Fruit fly (Drosophila melanogaster) whole organism, embryonic: ENCODE results near the gene CG33093.

Experiments used
- Ada2b ChIP-seq: fragments of 200-800 bp; sonication (Bioruptor generic); IDR thresholded peaks from 2 replicates; pipeline ENCODE4 v1.3.6; 2022; ENCODE audit warnings: missing biosample characterization, missing genetic modification characterization
- CG10274 ChIP-seq: fragments of 200-800 bp; sonication (Bioruptor generic); optimal IDR thresholded peaks from 3 replicates; lab custom pipeline; 2017; ENCODE audit warnings: missing biosample characterization, mild to moderate bottlenecking, missing genetic modification characterization
- CG10462 ChIP-seq: fragments of 200-800 bp; sonication (Bioruptor generic); optimal IDR thresholded peaks from 2 replicates; lab custom pipeline; 2016; ENCODE audit warnings: missing biosample characterization, missing genetic modification characterization
- CG11085 ChIP-seq: fragments of 200-800 bp; sonication (Bioruptor generic); IDR thresholded peaks from 2 replicates; pipeline ENCODE4 v1.3.6; 2022; ENCODE audit warnings: missing biosample characterization, missing genetic modification characterization
- CG12219 ChIP-seq: fragments of 200-800 bp; sonication (Bioruptor generic); optimal IDR thresholded peaks from 3 replicates; lab custom pipeline; 2018; ENCODE audit warnings: missing biosample characterization, mild to moderate bottlenecking, missing genetic modification characterization
- CG12769 ChIP-seq: fragments of 200-800 bp; sonication (Bioruptor generic); optimal IDR thresholded peaks from 2 replicates; lab custom pipeline; 2019; ENCODE audit warnings: missing biosample characterization, mild to moderate bottlenecking, missing genetic modification characterization, moderate library complexity
- CG16815 ChIP-seq: fragments of 200-800 bp; sonication (Bioruptor generic); optimal IDR thresholded peaks from 3 replicates; lab custom pipeline; 2017; ENCODE audit warnings: missing biosample characterization, mild to moderate bottlenecking, missing genetic modification characterization
- CG17186 ChIP-seq: fragments of 200-800 bp; sonication (Bioruptor generic); optimal IDR thresholded peaks from 3 replicates; lab custom pipeline; 2017; ENCODE audit warnings: missing biosample characterization, missing genetic modification reagents, missing genetic modification characterization
- CG17829 ChIP-seq: fragments of 200-800 bp; optimal IDR thresholded peaks from 2 replicates; lab custom pipeline; 2019; ENCODE audit warnings: missing biosample characterization, mild to moderate bottlenecking, missing genetic modification characterization, moderate library complexity
- CG18599 ChIP-seq: fragments of 200-800 bp; sonication (Bioruptor generic); optimal IDR thresholded peaks from 3 replicates; lab custom pipeline; 2017; ENCODE audit warnings: missing biosample characterization, missing genetic modification characterization, mild to moderate bottlenecking, moderate library complexity, missing genetic modification reagents
- CG2678 ChIP-seq: fragments of 200-800 bp; sonication (Bioruptor generic); optimal IDR thresholded peaks from 3 replicates; lab custom pipeline; 2019; ENCODE audit warnings: missing biosample characterization, mild to moderate bottlenecking, missing genetic modification characterization, moderate library complexity
- CG31224 ChIP-seq: fragments of 200-800 bp; sonication (Bioruptor generic); IDR thresholded peaks from 2 replicates; pipeline ENCODE4 v1.3.6; 2022; ENCODE audit warnings: missing biosample characterization, missing genetic modification characterization
- CG32532 ChIP-seq: fragments of 200-800 bp; sonication (Bioruptor generic); IDR thresholded peaks from 2 replicates; pipeline ENCODE4 v1.3.6; 2022; ENCODE audit warnings: missing biosample characterization, missing genetic modification characterization
- CG3726 ChIP-seq: fragments of 200-800 bp; sonication (Bioruptor generic); IDR thresholded peaks from 3 replicates; pipeline ENCODE4, ENCODE4 v1.3.6; 2022; ENCODE audit warnings: missing biosample characterization, missing genetic modification characterization
- CG6683 ChIP-seq: fragments of 200-800 bp; sonication (Bioruptor generic); optimal IDR thresholded peaks from 2 replicates; lab custom pipeline; 2017; ENCODE audit warnings: missing biosample characterization, mild to moderate bottlenecking, missing genetic modification characterization, missing genetic modification reagents
- Dad ChIP-seq: fragments of 200-800 bp; sonication (Bioruptor generic); optimal IDR thresholded peaks from 3 replicates; lab custom pipeline; 2016; ENCODE audit warnings: missing biosample characterization, missing genetic modification characterization
- E2f1 ChIP-seq: fragments of 200-800 bp; sonication (Bioruptor generic); IDR thresholded peaks from 2 replicates; pipeline ENCODE4 v1.3.6; 2022; ENCODE audit warnings: missing biosample characterization, missing genetic modification characterization
- Fer2 ChIP-seq: fragments of 200-800 bp; sonication (Bioruptor generic); optimal IDR thresholded peaks from 2 replicates; lab custom pipeline; 2018; ENCODE audit warnings: missing biosample characterization, mild to moderate bottlenecking, missing genetic modification characterization, moderate library complexity
- HmgZ ChIP-seq: fragments of 200-800 bp; sonication (Bioruptor generic); optimal IDR thresholded peaks from 2 replicates; lab custom pipeline; 2018; ENCODE audit warnings: missing biosample characterization, mild to moderate bottlenecking, missing genetic modification characterization
- Jarid2 ChIP-seq: fragments of 200-800 bp; sonication (Bioruptor generic); optimal IDR thresholded peaks from 3 replicates; lab custom pipeline; 2017; ENCODE audit warnings: mild to moderate bottlenecking, missing biosample characterization, missing genetic modification reagents, missing genetic modification characterization
- MESR4 ChIP-seq: fragments of 200-800 bp; sonication (Bioruptor generic); optimal IDR thresholded peaks from 2 replicates; lab custom pipeline; 2018; ENCODE audit warnings: missing biosample characterization, mild to moderate bottlenecking, missing genetic modification characterization, moderate library complexity
- Myb ChIP-seq: fragments of 200-800 bp; sonication (Bioruptor generic); optimal IDR thresholded peaks from 2 replicates; lab custom pipeline; 2016; ENCODE audit warnings: missing biosample characterization, missing genetic modification characterization
- PHDP ChIP-seq: fragments of 200-800 bp; sonication (Bioruptor generic); optimal IDR thresholded peaks from 3 replicates; lab custom pipeline; 2018; ENCODE audit warnings: missing biosample characterization, mild to moderate bottlenecking, missing genetic modification characterization, moderate library complexity
- Pdp1 ChIP-seq, 2 experiments: fragments of 200-800 bp; sonication (Bioruptor generic); optimal IDR thresholded peaks; 3 replicates each; lab custom pipeline; 2016; ENCODE audit warnings: missing biosample characterization in 2 of 2, missing genetic modification characterization in 2 of 2, mild to moderate bottlenecking in 1 of 2, moderate library complexity in 1 of 2
- Ravus ChIP-seq: fragments of 200-800 bp; sonication (Bioruptor generic); IDR thresholded peaks from 2 replicates; pipeline ENCODE4 v1.3.6; 2022; ENCODE audit warnings: missing biosample characterization, missing genetic modification characterization
- Stat92E ChIP-seq, 3 experiments: fragments of >200 bp in 2 of 3; fragments of 200-800 bp in 1 of 3; sonication (Bioruptor generic) in 1 of 3; optimal IDR thresholded peaks; 2 replicates each; lab custom pipeline; 2017 to 2019; ENCODE audit warnings: missing biosample characterization in 3 of 3, missing genetic modification characterization in 3 of 3, mild to moderate bottlenecking in 1 of 3, moderate library complexity in 1 of 3
- TFAM ChIP-seq: fragments of 200-800 bp; sonication (Bioruptor generic); optimal IDR thresholded peaks from 2 replicates; lab custom pipeline; 2017; ENCODE audit warnings: missing biosample characterization, missing genetic modification characterization, inconsistent platforms
- abd-A ChIP-seq: fragments of 200-800 bp; sonication (Bioruptor generic); optimal IDR thresholded peaks from 3 replicates; lab custom pipeline; 2019; ENCODE audit warnings: missing biosample characterization, mild to moderate bottlenecking, missing genetic modification characterization, moderate library complexity
- ara ChIP-seq: fragments of 200-800 bp; sonication (Bioruptor generic); IDR thresholded peaks from 2 replicates; pipeline ENCODE4 v1.3.6; 2022; ENCODE audit warnings: missing biosample characterization, missing genetic modification characterization
- ase ChIP-seq: fragments of 200-800 bp; sonication (Bioruptor generic); IDR thresholded peaks from 3 replicates; pipeline ENCODE4 v1.3.6; 2022; ENCODE audit warnings: missing biosample characterization, missing genetic modification characterization
- bab2 ChIP-seq: fragments of 200-800 bp; sonication (Bioruptor generic); optimal IDR thresholded peaks from 2 replicates; lab custom pipeline; 2016; ENCODE audit warnings: missing biosample characterization, missing genetic modification characterization
- btn ChIP-seq: fragments of 200-800 bp; sonication (Bioruptor generic); optimal IDR thresholded peaks from 2 replicates; lab custom pipeline; 2016; ENCODE audit warnings: missing biosample characterization, missing genetic modification characterization
- cg ChIP-seq: fragments of 200-800 bp; sonication (Bioruptor generic); optimal IDR thresholded peaks from 3 replicates; lab custom pipeline; 2019; ENCODE audit warnings: missing biosample characterization, mild to moderate bottlenecking, missing genetic modification characterization, moderate library complexity
- dmrt99B ChIP-seq: fragments of 200-800 bp; sonication (Bioruptor generic); optimal IDR thresholded peaks from 2 replicates; lab custom pipeline; 2018; ENCODE audit warnings: missing biosample characterization, mild to moderate bottlenecking, missing genetic modification characterization, moderate library complexity
- gro ChIP-seq: fragments of 200-800 bp; sonication (Bioruptor generic); optimal IDR thresholded peaks from 2 replicates; lab custom pipeline; 2016; ENCODE audit warnings: missing biosample characterization, missing genetic modification characterization
- gsb-n ChIP-seq: fragments of 200-800 bp; sonication (Bioruptor generic); optimal IDR thresholded peaks from 3 replicates; lab custom pipeline; 2018; ENCODE audit warnings: missing biosample characterization, mild to moderate bottlenecking, missing genetic modification characterization
- ham ChIP-seq: fragments of 200-800 bp; sonication (Bioruptor generic); IDR thresholded peaks from 2 replicates; pipeline ENCODE4 v1.3.6; 2022; ENCODE audit warnings: missing biosample characterization, missing genetic modification characterization
- her ChIP-seq: fragments of 200-800 bp; sonication (Bioruptor generic); optimal IDR thresholded peaks from 2 replicates; lab custom pipeline; 2016; ENCODE audit warnings: missing biosample characterization, missing genetic modification characterization
- hkb ChIP-seq, 2 experiments: fragments of 200-800 bp in 1 of 2; fragments of >200 bp in 1 of 2; sonication (Bioruptor generic) in 1 of 2; IDR thresholded peaks in 1 of 2; optimal IDR thresholded peaks in 1 of 2; 2 replicates each; pipeline versions ENCODE4 v1.3.6 to Lab custom; 2017 to 2022; ENCODE audit warnings: missing biosample characterization in 1 of 2, missing genetic modification characterization in 1 of 2
- ind ChIP-seq: fragments of 200-800 bp; sonication (Bioruptor generic); optimal IDR thresholded peaks from 3 replicates; lab custom pipeline; 2016; ENCODE audit warnings: missing biosample characterization, missing genetic modification characterization
- lab ChIP-seq: fragments of 200-800 bp; sonication (Bioruptor generic); optimal IDR thresholded peaks from 3 replicates; lab custom pipeline; 2017; ENCODE audit warnings: missing biosample characterization, missing genetic modification characterization, mild to moderate bottlenecking, moderate library complexity, missing genetic modification reagents
- lilli ChIP-seq: fragments of 200-800 bp; sonication (Bioruptor generic); optimal IDR thresholded peaks from 3 replicates; lab custom pipeline; 2016; ENCODE audit warnings: missing biosample characterization, missing genetic modification characterization
- luna ChIP-seq: fragments of 200-800 bp; sonication (Bioruptor generic); optimal IDR thresholded peaks from 2 replicates; lab custom pipeline; 2016; ENCODE audit warnings: missing biosample characterization, missing genetic modification characterization
- pho ChIP-seq: fragments of 200-800 bp; sonication (Bioruptor generic); optimal IDR thresholded peaks from 2 replicates; lab custom pipeline; 2016; ENCODE audit warnings: missing biosample characterization, missing genetic modification characterization
- run ChIP-seq: fragments of 200-800 bp; sonication (Bioruptor generic); optimal IDR thresholded peaks from 3 replicates; lab custom pipeline; 2018; ENCODE audit warnings: missing biosample characterization, mild to moderate bottlenecking, missing genetic modification characterization
- scrt ChIP-seq: fragments of 200-800 bp; sonication (Bioruptor generic); optimal IDR thresholded peaks from 2 replicates; lab custom pipeline; 2018; ENCODE audit warnings: missing biosample characterization, mild to moderate bottlenecking, missing genetic modification characterization, moderate library complexity
- so ChIP-seq: fragments of 200-800 bp; sonication (Bioruptor generic); IDR thresholded peaks from 3 replicates; pipeline ENCODE4 v1.3.6; 2022; ENCODE audit warnings: missing biosample characterization, missing genetic modification characterization
- tio ChIP-seq: fragments of 200-800 bp; sonication (Bioruptor generic); optimal IDR thresholded peaks from 2 replicates; lab custom pipeline; 2017; ENCODE audit warnings: missing biosample characterization, missing genetic modification characterization, inconsistent platforms
- trh ChIP-seq: fragments of 200-800 bp; sonication (Bioruptor generic); optimal IDR thresholded peaks from 2 replicates; lab custom pipeline; 2016; ENCODE audit warnings: missing biosample characterization, missing genetic modification characterization
- ttk ChIP-seq: fragments of 200-800 bp; sonication (Bioruptor generic); IDR thresholded peaks from 2 replicates; pipeline ENCODE4 v2.1.2; 2022; ENCODE audit warnings: missing biosample characterization, missing genetic modification characterization
- vfl ChIP-seq: fragments of 200-800 bp; sonication (Bioruptor generic); optimal IDR thresholded peaks from 2 replicates; lab custom pipeline; 2016; ENCODE audit warnings: missing biosample characterization, missing genetic modification characterization

Gene CG33093

DNA sequence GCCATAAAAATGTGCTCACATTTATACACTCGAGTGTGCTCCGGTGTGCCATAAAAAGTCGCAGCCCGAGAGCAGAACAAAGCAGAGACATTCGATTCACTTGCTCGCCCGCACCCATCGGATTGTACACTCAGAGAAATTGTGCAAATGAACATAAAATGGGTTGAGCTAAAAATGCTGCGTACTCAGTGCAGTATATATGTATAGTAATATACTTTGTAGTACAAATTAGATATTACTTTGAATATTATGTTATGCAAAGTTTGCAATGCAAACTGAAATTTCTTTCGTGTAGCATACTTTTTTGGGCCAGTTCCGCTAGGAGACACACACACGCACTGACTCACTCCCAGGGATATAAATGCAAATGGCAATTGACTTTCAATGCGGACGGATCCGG lies 28.1 kb downstream of the CG33093 start:
- TF ChIP-seq CG31224 (GFP tag; lab: Robert Waterston, UW), result no peak
- no peak for TF ChIP-seq luna (GFP tag; lab: Kevin White, UChicago)
- TF ChIP-seq ham (GFP tag; lab: Robert Waterston, UW), result no peak
- peak; percentile 76 for TF ChIP-seq CG18599 (GFP tag; lab: Kevin White, UChicago)
- no peak for TF ChIP-seq MESR4 (GFP tag; lab: Kevin White, UChicago)
- TF ChIP-seq CG3726 (GFP tag; lab: Robert Waterston, UW), result no peak
- no peak for TF ChIP-seq ttk
- peak; percentile 16 for TF ChIP-seq scrt (GFP tag; lab: Kevin White, UChicago)
- peak; percentile 14 for TF ChIP-seq pho
- no peak for TF ChIP-seq TFAM (GFP tag; lab: Kevin White, UChicago)
- TF ChIP-seq lilli (GFP tag; lab: Kevin White, UChicago), result peak; percentile 22
- TF ChIP-seq tio, result no peak
- TF ChIP-seq Stat92E (GFP tag; optimal IDR thresholded peaks at IDR 0.05; lab: Kevin White, UChicago), result no peak
- TF ChIP-seq lab (GFP tag; lab: Kevin White, UChicago), result peak; percentile 72
- peak; percentile 19; the same call in 1 of the 2 replicates for TF ChIP-seq Ada2b (GFP tag; lab: Robert Waterston, UW)
- TF ChIP-seq gro (GFP tag; lab: Kevin White, UChicago), result no peak
- TF ChIP-seq Ravus (GFP tag; lab: Robert Waterston, UW), result no peak
- peak; percentile 66 for TF ChIP-seq CG12769 (tag; lab: Kevin White, UChicago)
- TF ChIP-seq abd-A (tag; lab: Kevin White, UChicago), result no peak
- TF ChIP-seq CG17829 (tag; lab: Kevin White, UChicago), result no peak
- TF ChIP-seq so (GFP tag; lab: Robert Waterston, UW), result no peak
- no peak for TF ChIP-seq Pdp1 (GFP tag; optimal IDR thresholded peaks at IDR 0.05; lab: Kevin White, UChicago)
- no peak for TF ChIP-seq run (tag; lab: Kevin White, UChicago)
- no peak for TF ChIP-seq gsb-n (tag; lab: Kevin White, UChicago)
- peak; percentile 15 for TF ChIP-seq ind
- no peak for TF ChIP-seq hkb (optimal IDR thresholded peaks at IDR 0.05; lab: Kevin White, UChicago)
- no peak for TF ChIP-seq hkb (GFP tag; IDR thresholded peaks at IDR 0.05; lab: Robert Waterston, UW)
- TF ChIP-seq CG10274 (GFP tag; lab: Kevin White, UChicago), result no peak
- TF ChIP-seq ase, result no peak
- no peak for TF ChIP-seq Fer2 (tag; lab: Kevin White, UChicago)
- 0 out of 2 replicates have a peak, but pooled peaks have one; percentile 38 for TF ChIP-seq CG32532 (GFP tag; lab: Robert Waterston, UW)
- TF ChIP-seq HmgZ (tag; lab: Kevin White, UChicago), result no peak
- peak; percentile 43 for TF ChIP-seq CG2678 (tag; lab: Kevin White, UChicago)
- TF ChIP-seq btn (GFP tag; lab: Kevin White, UChicago), result no peak
- no peak for TF ChIP-seq CG17186 (GFP tag; lab: Kevin White, UChicago)
- TF ChIP-seq vfl (GFP tag; lab: Kevin White, UChicago), result no peak
- no peak for TF ChIP-seq Dad (GFP tag; lab: Kevin White, UChicago)
- TF ChIP-seq PHDP, result peak; percentile 24
- no peak for TF ChIP-seq CG11085 (GFP tag; lab: Robert Waterston, UW)
- no peak for TF ChIP-seq Jarid2 (GFP tag; lab: Kevin White, UChicago)
- no peak for TF ChIP-seq CG10462
- TF ChIP-seq dmrt99B (tag; lab: Kevin White, UChicago), result peak; percentile 23
- no peak for TF ChIP-seq her
- no peak for TF ChIP-seq cg (GFP tag; lab: Kevin White, UChicago)
- TF ChIP-seq ara (GFP tag; lab: Robert Waterston, UW), result no peak
- TF ChIP-seq CG12219, result no peak
- no peak for TF ChIP-seq trh (GFP tag; lab: Kevin White, UChicago)
- TF ChIP-seq CG16815, result no peak
- TF ChIP-seq E2f1 (GFP tag; lab: Robert Waterston, UW), result peak; percentile 33; the same call in 1 of the 2 replicates
- no peak for TF ChIP-seq bab2 (GFP tag; lab: Kevin White, UChicago)
- TF ChIP-seq Myb, result no peak
- no peak for TF ChIP-seq CG6683 (GFP tag; lab: Kevin White, UChicago)
